Fruit fly (Drosophila melanogaster) whole organism, embryonic: ENCODE measurements around the gene Pop2.

Experiments
- Ada2b ChIP-seq: fragments of 200-800 bp; sonication (Bioruptor generic); IDR thresholded peaks from 2 replicates; pipeline ENCODE4 v1.3.6; 2022; ENCODE audit warnings: missing biosample characterization, missing genetic modification characterization
- Adf1 ChIP-seq: fragments of 200-800 bp; sonication (Bioruptor generic); IDR thresholded peaks from 2 replicates; pipeline ENCODE4 v1.3.6; 2022; ENCODE audit warnings: missing biosample characterization, missing genetic modification characterization
- Aef1 ChIP-seq: fragments of 200-800 bp; sonication (Bioruptor generic); IDR thresholded peaks from 3 replicates; pipeline ENCODE4 v1.3.6; 2022; ENCODE audit warnings: missing biosample characterization, missing genetic modification characterization
- B-H2 ChIP-seq: fragments of 200-800 bp; sonication (Bioruptor generic); optimal IDR thresholded peaks from 2 replicates; lab custom pipeline; 2018; ENCODE audit warnings: missing biosample characterization, mild to moderate bottlenecking, missing genetic modification characterization
- CG12236 ChIP-seq: fragments of 200-800 bp; sonication (Bioruptor generic); optimal IDR thresholded peaks from 2 replicates; lab custom pipeline; 2016; ENCODE audit warnings: missing biosample characterization, missing genetic modification characterization
- CG12942 ChIP-seq: fragments of 200-800 bp; sonication (Bioruptor generic); optimal IDR thresholded peaks from 3 replicates; lab custom pipeline; 2016; ENCODE audit warnings: missing biosample characterization, missing genetic modification characterization
- CG15696 ChIP-seq: fragments of 200-800 bp; sonication (Bioruptor generic); optimal IDR thresholded peaks from 2 replicates; lab custom pipeline; 2019; ENCODE audit warnings: missing biosample characterization, mild to moderate bottlenecking, missing genetic modification characterization, moderate library complexity
- CG16779 ChIP-seq: fragments of 200-800 bp; sonication (Bioruptor generic); IDR thresholded peaks from 2 replicates; pipeline ENCODE4 v1.3.6; 2022; ENCODE audit warnings: missing biosample characterization, missing genetic modification characterization
- CG17361 ChIP-seq: fragments of 200-800 bp; sonication (Bioruptor generic); IDR thresholded peaks from 3 replicates; pipeline ENCODE4 v1.3.6; 2022; ENCODE audit warnings: missing biosample characterization, missing genetic modification characterization
- CG1792 ChIP-seq: fragments of 200-800 bp; sonication (Bioruptor generic); optimal IDR thresholded peaks from 2 replicates; lab custom pipeline; 2016; ENCODE audit warnings: missing biosample characterization, missing genetic modification characterization
- CG18476 ChIP-seq: fragments of 200-800 bp; sonication (Bioruptor generic); optimal IDR thresholded peaks from 2 replicates; lab custom pipeline; 2016; ENCODE audit warnings: missing biosample characterization, mild to moderate bottlenecking, missing genetic modification characterization
- CG9437 ChIP-seq: fragments of 200-800 bp; sonication (Bioruptor generic); optimal IDR thresholded peaks from 2 replicates; lab custom pipeline; 2018; ENCODE audit warnings: missing biosample characterization, mild to moderate bottlenecking, missing genetic modification characterization
- CG9876 ChIP-seq: fragments of 200-800 bp; sonication (Bioruptor generic); optimal IDR thresholded peaks from 2 replicates; lab custom pipeline; 2016; ENCODE audit warnings: missing biosample characterization, missing genetic modification characterization
- Hand ChIP-seq: fragments of 200-800 bp; sonication (Bioruptor generic); optimal IDR thresholded peaks from 2 replicates; lab custom pipeline; 2017; ENCODE audit warnings: mild to moderate bottlenecking, missing biosample characterization, missing genetic modification reagents, missing genetic modification characterization
- Hmr ChIP-seq: fragments of 200-800 bp; sonication (Bioruptor generic); optimal IDR thresholded peaks from 3 replicates; lab custom pipeline; 2017; ENCODE audit warnings: mild to moderate bottlenecking, missing biosample characterization, missing genetic modification reagents, missing genetic modification characterization
- Lim3 ChIP-seq: fragments of 200-800 bp; sonication (Bioruptor generic); IDR thresholded peaks from 2 replicates; pipeline ENCODE4 v1.3.6; 2022; ENCODE audit warnings: missing biosample characterization, missing genetic modification characterization
- Max ChIP-seq: fragments of 200-800 bp; sonication (Bioruptor generic); optimal IDR thresholded peaks from 2 replicates; lab custom pipeline; 2016; ENCODE audit warnings: missing biosample characterization, mild to moderate bottlenecking, missing genetic modification characterization
- Mrtf ChIP-seq: fragments of 200-800 bp; sonication (Bioruptor generic); IDR thresholded peaks from 3 replicates; pipeline ENCODE4 v1.3.6; 2022; ENCODE audit warnings: missing biosample characterization, missing genetic modification characterization
- Pdp1 ChIP-seq, 2 experiments: fragments of 200-800 bp; sonication (Bioruptor generic); optimal IDR thresholded peaks; 3 replicates each; lab custom pipeline; 2016; ENCODE audit warnings: missing biosample characterization in 2 of 2, missing genetic modification characterization in 2 of 2, mild to moderate bottlenecking in 1 of 2, moderate library complexity in 1 of 2
- Ravus ChIP-seq: fragments of 200-800 bp; sonication (Bioruptor generic); IDR thresholded peaks from 2 replicates; pipeline ENCODE4 v1.3.6; 2022; ENCODE audit warnings: missing biosample characterization, missing genetic modification characterization
- Six4 ChIP-seq: fragments of 200-800 bp; sonication (Bioruptor generic); optimal IDR thresholded peaks from 2 replicates; lab custom pipeline; 2016; ENCODE audit warnings: missing biosample characterization, missing genetic modification characterization
- Sry-δ ChIP-seq: fragments of 200-800 bp; sonication (Bioruptor generic); optimal IDR thresholded peaks from 2 replicates; lab custom pipeline; 2016; ENCODE audit warnings: missing biosample characterization, missing genetic modification characterization
- Xrp1 ChIP-seq: fragments of 200-800 bp; sonication (Bioruptor generic); IDR thresholded peaks from 2 replicates; pipeline ENCODE4 v1.3.6; 2022; ENCODE audit warnings: missing biosample characterization, missing genetic modification characterization
- ap ChIP-seq: fragments of 200-800 bp; sonication (Bioruptor generic); IDR thresholded peaks from 2 replicates; pipeline ENCODE4 v1.3.6; 2022; ENCODE audit warnings: missing biosample characterization, missing genetic modification characterization
- ara ChIP-seq: fragments of 200-800 bp; sonication (Bioruptor generic); IDR thresholded peaks from 2 replicates; pipeline ENCODE4 v1.3.6; 2022; ENCODE audit warnings: missing biosample characterization, missing genetic modification characterization
- ash1 ChIP-seq: fragments of 200-800 bp; sonication (Bioruptor generic); optimal IDR thresholded peaks from 2 replicates; lab custom pipeline; 2018; ENCODE audit warnings: missing biosample characterization, mild to moderate bottlenecking, missing genetic modification characterization
- chn ChIP-seq: fragments of 200-800 bp; sonication (Bioruptor generic); optimal IDR thresholded peaks from 2 replicates; lab custom pipeline; 2016; ENCODE audit warnings: missing biosample characterization, missing genetic modification characterization
- crc ChIP-seq: fragments of 200-800 bp; sonication (Bioruptor generic); optimal IDR thresholded peaks from 2 replicates; lab custom pipeline; 2016; ENCODE audit warnings: missing biosample characterization, missing genetic modification characterization
- dati ChIP-seq: fragments of 200-800 bp; sonication (Bioruptor generic); IDR thresholded peaks from 2 replicates; pipeline ENCODE4 v1.3.6; 2022; ENCODE audit warnings: missing biosample characterization, missing genetic modification characterization
- eyg ChIP-seq: fragments of 200-800 bp; sonication (Bioruptor generic); optimal IDR thresholded peaks from 3 replicates; lab custom pipeline; 2016; ENCODE audit warnings: missing biosample characterization, missing genetic modification characterization
- fd3F ChIP-seq: fragments of 200-800 bp; sonication (Bioruptor generic); optimal IDR thresholded peaks from 2 replicates; lab custom pipeline; 2018; ENCODE audit warnings: missing biosample characterization, mild to moderate bottlenecking, missing genetic modification characterization, moderate library complexity
- grau ChIP-seq: fragments of 200-800 bp; optimal IDR thresholded peaks from 3 replicates; lab custom pipeline; 2019; ENCODE audit warnings: missing biosample characterization, mild to moderate bottlenecking, missing genetic modification characterization, moderate library complexity
- grn ChIP-seq: fragments of 200-800 bp; sonication (Bioruptor generic); optimal IDR thresholded peaks from 3 replicates; lab custom pipeline; 2017; ENCODE audit warnings: missing biosample characterization, missing genetic modification characterization
- org-1 ChIP-seq: fragments of 200-800 bp; sonication (Bioruptor generic); optimal IDR thresholded peaks from 2 replicates; lab custom pipeline; 2017; ENCODE audit warnings: missing biosample characterization, missing genetic modification characterization
- psq ChIP-seq: fragments of 200-800 bp; sonication (Bioruptor generic); optimal IDR thresholded peaks from 2 replicates; lab custom pipeline; 2017; ENCODE audit warnings: missing biosample characterization, missing genetic modification characterization
- ranshi ChIP-seq: fragments of 200-800 bp; sonication (Bioruptor generic); IDR thresholded peaks from 2 replicates; pipeline ENCODE4 v1.3.6; 2022; ENCODE audit warnings: missing biosample characterization, missing genetic modification characterization
- salm ChIP-seq: fragments of 200-800 bp; sonication (Bioruptor generic); optimal IDR thresholded peaks from 2 replicates; lab custom pipeline; 2018; ENCODE audit warnings: missing biosample characterization, mild to moderate bottlenecking, missing genetic modification characterization
- sc ChIP-seq, 3 experiments: fragments of >200 bp in 2 of 3; fragments of 200-800 bp in 1 of 3; sonication (Bioruptor generic) in 1 of 3; optimal IDR thresholded peaks; 2 replicates in 2 of 3; 3 replicates in 1 of 3; lab custom pipeline; 2017; ENCODE audit warnings: mild to moderate bottlenecking in 1 of 3, missing biosample characterization in 1 of 3, missing genetic modification characterization in 1 of 3, missing genetic modification reagents in 1 of 3
- scrt ChIP-seq: fragments of 200-800 bp; sonication (Bioruptor generic); optimal IDR thresholded peaks from 2 replicates; lab custom pipeline; 2018; ENCODE audit warnings: missing biosample characterization, mild to moderate bottlenecking, missing genetic modification characterization, moderate library complexity
- sens-2 ChIP-seq: fragments of 200-800 bp; sonication (Bioruptor generic); IDR thresholded peaks from 2 replicates; pipeline ENCODE4 v1.3.6; 2022; ENCODE audit warnings: missing biosample characterization, missing genetic modification characterization
- seq ChIP-seq: fragments of 200-800 bp; sonication (Bioruptor generic); IDR thresholded peaks from 2 replicates; pipeline ENCODE4 v1.3.6; 2022; ENCODE audit warnings: missing biosample characterization, missing genetic modification characterization
- sr ChIP-seq: fragments of 200-800 bp; sonication (Bioruptor generic); IDR thresholded peaks from 3 replicates; pipeline ENCODE4 v1.3.6; 2022; ENCODE audit warnings: missing biosample characterization, missing genetic modification characterization
- tap ChIP-seq: fragments of 200-800 bp; optimal IDR thresholded peaks from 3 replicates; lab custom pipeline; 2019; ENCODE audit warnings: missing biosample characterization, mild to moderate bottlenecking, missing genetic modification characterization, moderate library complexity
- trem ChIP-seq: fragments of 200-800 bp; optimal IDR thresholded peaks from 3 replicates; lab custom pipeline; 2019; ENCODE audit warnings: missing biosample characterization, mild to moderate bottlenecking, missing genetic modification characterization, moderate library complexity
- tx ChIP-seq: fragments of 200-800 bp; sonication (Bioruptor generic); optimal IDR thresholded peaks from 2 replicates; lab custom pipeline; 2016; ENCODE audit warnings: missing biosample characterization, missing genetic modification characterization
- usp ChIP-seq: fragments of >200 bp; optimal IDR thresholded peaks from 2 replicates; lab custom pipeline; 2017; ENCODE audit warnings: missing biosample characterization, missing genetic modification characterization
- wek ChIP-seq: fragments of 200-800 bp; sonication (Bioruptor generic); optimal IDR thresholded peaks from 3 replicates; lab custom pipeline; 2018; ENCODE audit warnings: missing biosample characterization, mild to moderate bottlenecking, missing genetic modification characterization, moderate library complexity
- zen2 ChIP-seq: fragments of 200-800 bp; sonication (Bioruptor generic); IDR thresholded peaks from 3 replicates; pipeline ENCODE4 v1.3.6; 2022; ENCODE audit warnings: missing biosample characterization, missing genetic modification characterization; ENCODE audit not compliant: partially characterized antibody
- zfh1 ChIP-seq: fragments of 200-800 bp; sonication (Bioruptor generic); IDR thresholded peaks from 3 replicates; pipeline ENCODE4 v1.3.6; 2022; ENCODE audit warnings: missing biosample characterization, missing genetic modification characterization

The Pop2 gene

DNA sequence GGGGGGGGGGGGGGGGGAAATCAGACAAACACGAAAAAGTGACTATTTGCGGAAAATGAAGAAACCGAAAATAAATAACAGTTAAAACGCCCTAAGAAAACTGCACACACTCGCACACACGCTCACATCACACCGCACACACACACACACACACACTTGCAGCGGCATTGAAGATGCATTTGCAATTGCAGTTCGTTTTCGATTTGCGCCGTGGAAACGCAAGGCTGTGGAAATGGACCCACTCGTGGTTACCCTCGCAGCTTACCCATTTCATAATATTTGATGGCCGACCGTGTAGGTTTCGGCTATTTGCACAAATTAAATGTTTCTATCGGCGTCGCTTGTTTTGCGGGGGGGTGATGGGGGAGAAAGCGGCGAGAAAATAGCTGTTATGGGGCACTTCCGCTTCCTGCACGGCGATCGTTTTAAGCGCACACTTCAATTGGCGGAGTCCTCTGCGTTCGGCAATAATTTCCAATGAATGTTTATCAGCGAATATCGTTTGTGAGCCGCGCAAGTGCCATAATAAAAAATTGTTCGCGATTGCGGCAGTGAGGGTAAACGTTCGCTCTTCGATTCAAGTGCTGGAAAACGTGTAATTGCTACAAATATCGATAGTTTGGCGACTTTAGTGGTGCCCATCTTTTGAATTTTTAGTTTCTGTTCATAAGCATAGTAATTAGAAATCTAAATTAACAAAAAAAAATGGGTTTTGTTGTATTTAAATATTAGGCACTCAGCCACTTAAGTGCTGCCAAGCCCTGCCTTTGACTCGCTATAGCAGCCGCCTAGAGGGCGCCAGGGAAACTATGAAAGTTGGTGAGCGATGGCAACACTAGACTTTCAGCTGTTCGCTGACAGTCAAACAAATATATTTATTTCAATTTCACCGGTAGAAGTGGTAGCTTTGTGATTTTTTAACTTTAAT is at the start of gene Pop2, which contains the start of gene CG6928 (continued):
- peak; percentile 66 for TF ChIP-seq CG1792 (GFP tag; lab: Kevin White, UChicago)
- TF ChIP-seq Sry-δ = peak; percentile 89
- TF ChIP-seq Aef1 (GFP tag; lab: Robert Waterston, UW) = peak; percentile 62
- no peak for TF ChIP-seq org-1 (GFP tag; lab: Kevin White, UChicago)
- TF ChIP-seq seq = peak; percentile 58; the same call in 1 of the 2 replicates
- peak; percentile 48 for TF ChIP-seq psq (GFP tag; lab: Kevin White, UChicago)
- no peak for TF ChIP-seq tap
- peak; percentile 79 for TF ChIP-seq CG12942 (GFP tag; lab: Kevin White, UChicago)
- peak; percentile 49 for TF ChIP-seq fd3F
- 0 out of 2 replicates have a peak, but pooled peaks have one; percentile 15 for TF ChIP-seq Lim3
- no peak for TF ChIP-seq dati (GFP tag; lab: Robert Waterston, UW)
- peak; percentile 35 for TF ChIP-seq Six4 (GFP tag; lab: Kevin White, UChicago)
- peak; percentile 79 for TF ChIP-seq Hmr
- peak; percentile 48 for TF ChIP-seq Ravus (GFP tag; lab: Robert Waterston, UW)
- peak; percentile 86 for TF ChIP-seq trem (tag; lab: Kevin White, UChicago)
- TF ChIP-seq Mrtf (GFP tag; lab: Robert Waterston, UW) = peak; percentile 47; the same call in 1 of the 3 replicates
- peak; percentile 41; the same call in 1 of the 2 replicates for TF ChIP-seq CG16779 (GFP tag; lab: Robert Waterston, UW)
- TF ChIP-seq Xrp1 (GFP tag; lab: Robert Waterston, UW) = peak; percentile 59
- TF ChIP-seq chn (GFP tag; lab: Kevin White, UChicago) = peak; percentile 87
- TF ChIP-seq sens-2 (GFP tag; lab: Robert Waterston, UW) = no peak
- TF ChIP-seq zfh1 = peak; percentile 73; the same call in 2 of the 3 replicates
- peak; percentile 54; the same call in 1 of the 2 replicates for TF ChIP-seq ara (GFP tag; lab: Robert Waterston, UW)
- no peak for TF ChIP-seq sr
- no peak for TF ChIP-seq sc (optimal IDR thresholded peaks at IDR 0.05; lab: Kevin White, UChicago)
- no peak for TF ChIP-seq sc (GFP tag; optimal IDR thresholded peaks at IDR 0.05; lab: Kevin White, UChicago)
- TF ChIP-seq B-H2 = peak; percentile 55
- TF ChIP-seq scrt = peak; percentile 22
- TF ChIP-seq wek (GFP tag; lab: Kevin White, UChicago) = no peak
- peak; percentile 65 for TF ChIP-seq ranshi (GFP tag; lab: Robert Waterston, UW)
- TF ChIP-seq ash1 = no peak
- TF ChIP-seq CG9876 (GFP tag; lab: Kevin White, UChicago) = peak; percentile 79
- peak; percentile 67; the same call in 1 of the 3 replicates for TF ChIP-seq zen2
- TF ChIP-seq CG18476 (GFP tag; lab: Kevin White, UChicago) = peak; percentile 62
- TF ChIP-seq CG12236 (GFP tag; lab: Kevin White, UChicago) = peak; percentile 37
- TF ChIP-seq Ada2b (GFP tag; lab: Robert Waterston, UW) = no peak
- TF ChIP-seq grau (tag; lab: Kevin White, UChicago) = peak; percentile 64
- TF ChIP-seq tx (GFP tag; lab: Kevin White, UChicago) = peak; percentile 82
- peak; percentile 70 for TF ChIP-seq crc
- TF ChIP-seq salm (tag; lab: Kevin White, UChicago) = no peak
- peak; percentile 60 for TF ChIP-seq eyg (GFP tag; lab: Kevin White, UChicago)
- peak; percentile 67 for TF ChIP-seq CG17361 (GFP tag; lab: Robert Waterston, UW)
- TF ChIP-seq CG9437 = peak; percentile 57
- no peak for TF ChIP-seq usp (GFP tag; lab: Kevin White, UChicago)
- no peak for TF ChIP-seq grn (GFP tag; lab: Kevin White, UChicago)
- peak; percentile 77 for TF ChIP-seq Max (GFP tag; lab: Kevin White, UChicago)
- peak; percentile 51 for TF ChIP-seq Adf1 (GFP tag; lab: Robert Waterston, UW)
- no peak for TF ChIP-seq Hand
- TF ChIP-seq Pdp1 (GFP tag; optimal IDR thresholded peaks at IDR 0.05; lab: Kevin White, UChicago) = peak; percentile 77 to 78
- peak; percentile 37 for TF ChIP-seq CG15696 (tag; lab: Kevin White, UChicago)
- TF ChIP-seq ap (GFP tag; lab: Robert Waterston, UW) = peak; percentile 68; the same call in 1 of the 2 replicates
